Worm (Caenorhabditis elegans) whole organism, young adult: Measurements from ENCODE around the gene F39D8.3.

Experiments
- F33H1.4 ChIP-seq: fragments of 200-800 bp; sonication (Bioruptor generic); IDR thresholded peaks from 2 replicates; pipeline ENCODE4 v1.3.6; 2022; ENCODE audit warnings: missing genetic modification reagents, missing genetic modification characterization, missing compliant biosample characterization
- F37B4.10 ChIP-seq: fragments of 200-800 bp; sonication (Bioruptor generic); IDR thresholded peaks from 2 replicates; pipeline ENCODE4 v1.3.6; 2022; ENCODE audit warnings: missing genetic modification characterization, missing compliant biosample characterization
- Y79H2A.3 ChIP-seq: fragments of 200-800 bp; sonication (Bioruptor generic); conservative IDR thresholded peaks from 2 replicates; pipeline ENCODE4 v1.3.6; 2022; ENCODE audit warnings: missing genetic modification reagents, missing genetic modification characterization, missing compliant biosample characterization
- ceh-40 ChIP-seq: fragments of 200-800 bp; sonication (Bioruptor generic); IDR thresholded peaks from 2 replicates; pipeline ENCODE4 v1.3.6; 2022; ENCODE audit warnings: missing genetic modification characterization, missing compliant biosample characterization
- efl-1 ChIP-seq: fragments of 150-350 bp; optimal IDR thresholded peaks from 2 replicates; lab custom pipeline; 2014; ENCODE audit warnings: missing biosample characterization, missing genetic modification reagents, missing genetic modification characterization
- let-607 ChIP-seq, 2 experiments: fragments of 200-800 bp in 1 of 2; sonication (Bioruptor generic) in 1 of 2; sonication (generic microtip) in 1 of 2; optimal IDR thresholded peaks; 2 replicates each; lab custom pipeline; 2016 to 2018; ENCODE audit warnings: mild to moderate bottlenecking in 2 of 2, missing compliant biosample characterization in 2 of 2, missing genetic modification characterization in 2 of 2, moderate library complexity in 2 of 2, missing genotype in 1 of 2
- lin-54 ChIP-seq: fragments of 200-800 bp; sonication (Bioruptor generic); optimal IDR thresholded peaks from 2 replicates; lab custom pipeline; 2018; ENCODE audit warnings: mild to moderate bottlenecking, missing genetic modification characterization, missing compliant biosample characterization
- lir-1 ChIP-seq: fragments of 200-800 bp; sonication (Bioruptor generic); conservative IDR thresholded peaks from 2 replicates; pipeline ENCODE4 v1.3.6; 2022; ENCODE audit warnings: missing genetic modification reagents, missing genetic modification characterization, missing compliant biosample characterization
- nhr-90 ChIP-seq: sonication (generic microtip); optimal IDR thresholded peaks from 2 replicates; lab custom pipeline; 2016; ENCODE audit warnings: missing genotype, mild to moderate bottlenecking, missing genetic modification characterization, missing compliant biosample characterization
- pha-4 ChIP-seq: fragments of 150-350 bp; sonication (generic microtip); optimal IDR thresholded peaks from 2 replicates; lab custom pipeline; 2014; ENCODE audit warnings: missing biosample characterization, missing genetic modification reagents, missing genetic modification characterization
- snpc-4 ChIP-seq, 5 experiments: fragments of 150-350 bp in 1 of 5; sonication (generic microtip) in 4 of 5; optimal IDR thresholded peaks; 2 replicates each; lab custom pipeline; 2014 to 2018; ENCODE audit warnings: missing genetic modification characterization in 5 of 5, missing biosample characterization in 3 of 5, antibody characterized with exemption in 2 of 5, mild to moderate bottlenecking in 2 of 5, missing compliant biosample characterization in 2 of 5, missing genotype in 2 of 5, moderate library complexity in 2 of 5, missing genetic modification reagents in 1 of 5
- unc-130 ChIP-seq: sonication (generic microtip); optimal IDR thresholded peaks from 2 replicates; lab custom pipeline; 2016; ENCODE audit warnings: missing genetic modification reagents, missing genetic modification characterization, missing compliant biosample characterization

- no peak for TF ChIP-seq lir-1 (GFP tag; lab: Robert Waterston, UW)
- no peak for TF ChIP-seq Y79H2A.3 (GFP tag; lab: Robert Waterston, UW)
- no peak for TF ChIP-seq lin-54 (GFP tag; lab: Kevin White, UChicago)
- TF ChIP-seq snpc-4 (GFP tag; optimal IDR thresholded peaks at IDR 0.05; lab: Kevin White, UChicago), result no peak
- no peak for TF ChIP-seq snpc-4 (tag; optimal IDR thresholded peaks at IDR 0.05; lab: Kevin White, UChicago)
- no peak for TF ChIP-seq F33H1.4 (GFP tag; lab: Robert Waterston, UW)
- no peak for TF ChIP-seq pha-4 (tag; lab: Kevin White, UChicago)
- no peak for TF ChIP-seq efl-1 (GFP tag; lab: Kevin White, UChicago)
- TF ChIP-seq ceh-40 (GFP tag; lab: Robert Waterston, UW), result no peak
- TF ChIP-seq unc-130 (GFP tag; lab: Kevin White, UChicago), result no peak
- TF ChIP-seq nhr-90 (tag; lab: Kevin White, UChicago), result no peak
- no peak for TF ChIP-seq F37B4.10
- TF ChIP-seq let-607 (tag; optimal IDR thresholded peaks at IDR 0.05; lab: Kevin White, UChicago), result no peak
Observed at ce11 chrX:15469957-15470548, 49.3 kb downstream of the F39D8.3 start.
